Worm (Caenorhabditis elegans) whole organism, L4 larva: ENCODE data around the gene tsen-2.
A peak's percentile ranks its signal among the peaks of the same experiment; 100 is the strongest.

Experiments
- D1046.2 ChIP-seq: fragments of 200-800 bp; sonication (Bioruptor generic); IDR thresholded peaks from 2 replicates; pipeline ENCODE4 v1.3.6; 2022; ENCODE audit warnings: missing genetic modification characterization, missing compliant biosample characterization
- F44E2.7 ChIP-seq: fragments of 200-800 bp; sonication (Bioruptor generic); IDR thresholded peaks from 2 replicates; pipeline ENCODE4 v2.1.2; 2022; ENCODE audit warnings: missing genetic modification characterization, missing compliant biosample characterization
- T26A8.4 ChIP-seq: fragments of 200-800 bp; sonication (Bioruptor generic); IDR thresholded peaks from 2 replicates; pipeline ENCODE4 v1.3.6; 2022; ENCODE audit warnings: missing genetic modification characterization, missing compliant biosample characterization
- Y75B8A.6 ChIP-seq: fragments of 200-800 bp; sonication (Bioruptor generic); IDR thresholded peaks from 2 replicates; pipeline ENCODE4 v1.3.6; 2022; ENCODE audit warnings: missing genetic modification reagents, missing genetic modification characterization, missing compliant biosample characterization
- ZK337.2 ChIP-seq: fragments of 200-800 bp; sonication (Bioruptor generic); IDR thresholded peaks from 2 replicates; pipeline ENCODE4 v1.3.6; 2022; ENCODE audit warnings: missing genetic modification reagents, missing genetic modification characterization, missing compliant biosample characterization
- aly-2 ChIP-seq: sonication (generic microtip); optimal IDR thresholded peaks from 2 replicates; lab custom pipeline; 2018; ENCODE audit warnings: missing biosample characterization, missing genetic modification characterization
- arid-1 ChIP-seq: fragments of 200-800 bp; sonication (Bioruptor generic); conservative IDR thresholded peaks from 2 replicates; pipeline ENCODE4 v1.3.6; 2022; ENCODE audit warnings: missing genetic modification reagents, missing genetic modification characterization, missing compliant biosample characterization
- attf-4 ChIP-seq: sonication (generic microtip); optimal IDR thresholded peaks from 3 replicates; lab custom pipeline; 2017; ENCODE audit warnings: missing biosample characterization, missing genetic modification characterization
- ceh-28 ChIP-seq: fragments of 150-350 bp; optimal IDR thresholded peaks from 2 replicates; lab custom pipeline; 2014; ENCODE audit warnings: missing biosample characterization, missing genetic modification reagents, missing genetic modification characterization
- ceh-62 ChIP-seq: sonication (generic microtip); optimal IDR thresholded peaks from 2 replicates; lab custom pipeline; 2017; ENCODE audit warnings: missing biosample characterization, missing genetic modification characterization
- ctbp-1 ChIP-seq: fragments of 200-800 bp; sonication (Bioruptor generic); IDR thresholded peaks from 2 replicates; pipeline ENCODE4 v1.3.6; 2022; ENCODE audit warnings: missing genetic modification reagents, missing genetic modification characterization, missing compliant biosample characterization
- daf-16 ChIP-seq, 3 experiments: sonication (generic microtip); optimal IDR thresholded peaks; 2 replicates each; lab custom pipeline; 2016 to 2017; ENCODE audit warnings: missing genetic modification characterization in 3 of 3, missing genetic modification reagents in 3 of 3, mild to moderate bottlenecking in 2 of 3, missing compliant biosample characterization in 2 of 3, missing biosample characterization in 1 of 3, moderate library complexity in 1 of 3
- daf-8 ChIP-seq: fragments of 200-800 bp; sonication (Bioruptor generic); IDR thresholded peaks from 2 replicates; pipeline ENCODE4 v1.3.6; 2022; ENCODE audit warnings: missing genetic modification characterization, missing compliant biosample characterization
- dmd-6 ChIP-seq: fragments of 200-800 bp; sonication (Bioruptor generic); IDR thresholded peaks from 2 replicates; pipeline ENCODE4 v1.3.6; 2022; ENCODE audit warnings: missing genetic modification reagents, missing genetic modification characterization, missing compliant biosample characterization
- dmd-8 ChIP-seq: fragments of 200-800 bp; sonication (Bioruptor generic); IDR thresholded peaks from 2 replicates; pipeline ENCODE4 v1.3.6; 2022; ENCODE audit warnings: missing genetic modification characterization, missing compliant biosample characterization
- dmd-9 ChIP-seq: fragments of 200-800 bp; sonication (Bioruptor generic); IDR thresholded peaks from 2 replicates; pipeline ENCODE4 v1.3.6; 2022; ENCODE audit warnings: missing genetic modification reagents, missing genetic modification characterization, missing compliant biosample characterization
- dve-1 ChIP-seq: sonication (generic microtip); optimal IDR thresholded peaks from 2 replicates; lab custom pipeline; 2017; ENCODE audit warnings: antibody characterized with exemption, mild to moderate bottlenecking, missing genetic modification characterization, missing compliant biosample characterization; ENCODE audit not compliant: insufficient read depth
- egl-27 ChIP-seq: sonication (generic microtip); optimal IDR thresholded peaks from 3 replicates; lab custom pipeline; 2017; ENCODE audit warnings: missing biosample characterization, missing genetic modification reagents, missing genetic modification characterization
- egl-43 ChIP-seq: fragments of 200-800 bp; sonication (Bioruptor generic); IDR thresholded peaks from 2 replicates; pipeline ENCODE4 v1.3.6; 2022; ENCODE audit warnings: missing genetic modification reagents, missing genetic modification characterization, missing compliant biosample characterization
- fkh-10 ChIP-seq: fragments of 150-350 bp; optimal IDR thresholded peaks from 2 replicates; lab custom pipeline; 2014; ENCODE audit warnings: missing biosample characterization, missing genetic modification reagents, missing genetic modification characterization
- hif-1 ChIP-seq, 2 experiments: sonication (generic microtip); optimal IDR thresholded peaks; 2 replicates each; lab custom pipeline; 2016 to 2017; ENCODE audit warnings: missing compliant biosample characterization in 2 of 2, missing genetic modification characterization in 2 of 2, missing genetic modification reagents in 2 of 2, missing genotype in 2 of 2, mild to moderate bottlenecking in 1 of 2
- hlh-30 ChIP-seq: sonication (generic microtip); optimal IDR thresholded peaks from 2 replicates; lab custom pipeline; 2017; ENCODE audit warnings: antibody characterized with exemption, mild to moderate bottlenecking, missing genetic modification characterization, missing compliant biosample characterization; ENCODE audit not compliant: insufficient read depth
- hmg-1.1 ChIP-seq: fragments of 200-800 bp; sonication (Bioruptor generic); IDR thresholded peaks from 2 replicates; pipeline ENCODE4 v1.3.6; 2022; ENCODE audit warnings: missing genetic modification reagents, missing genetic modification characterization, missing compliant biosample characterization
- jun-1 ChIP-seq: fragments of 150-350 bp; optimal IDR thresholded peaks from 2 replicates; lab custom pipeline; 2014; ENCODE audit warnings: missing biosample characterization, missing genetic modification reagents, missing genetic modification characterization
- lin-13 ChIP-seq: fragments of 150-350 bp; optimal IDR thresholded peaks from 2 replicates; lab custom pipeline; 2014; ENCODE audit warnings: missing biosample characterization, missing genetic modification reagents, missing genetic modification characterization
- lin-15B ChIP-seq: fragments of 150-350 bp; sonication (generic microtip); optimal IDR thresholded peaks from 3 replicates; lab custom pipeline; 2014; ENCODE audit warnings: missing biosample characterization, missing genetic modification characterization
- madf-9 ChIP-seq: fragments of 200-800 bp; sonication (Bioruptor generic); conservative IDR thresholded peaks from 2 replicates; pipeline ENCODE4 v1.3.6; 2022; ENCODE audit warnings: missing genetic modification reagents, missing genetic modification characterization, missing compliant biosample characterization
- mdl-1 ChIP-seq, 2 experiments: fragments of 150-350 bp in 1 of 2; sonication (generic microtip) in 1 of 2; optimal IDR thresholded peaks; 2 replicates each; lab custom pipeline; 2014 to 2017; ENCODE audit warnings: missing biosample characterization in 2 of 2, missing genetic modification characterization in 2 of 2
- mdt-29 ChIP-seq: fragments of 200-800 bp; sonication (Bioruptor generic); IDR thresholded peaks from 2 replicates; pipeline ENCODE4 v1.3.6; 2022; ENCODE audit warnings: missing genetic modification reagents, missing genetic modification characterization, missing compliant biosample characterization
- mep-1 ChIP-seq: fragments of 150-350 bp; sonication (generic microtip); optimal IDR thresholded peaks from 3 replicates; lab custom pipeline; 2014; ENCODE audit warnings: missing biosample characterization, missing genetic modification characterization
- mes-2 ChIP-seq: sonication (generic microtip); optimal IDR thresholded peaks from 2 replicates; lab custom pipeline; 2016; ENCODE audit warnings: missing genotype, mild to moderate bottlenecking, missing genetic modification characterization, missing compliant biosample characterization; ENCODE audit not compliant: poor library complexity, severe bottlenecking
- mxl-2 ChIP-seq: fragments of 200-800 bp; sonication (Bioruptor generic); conservative IDR thresholded peaks from 2 replicates; pipeline ENCODE4 v1.3.6; 2022; ENCODE audit warnings: missing genetic modification reagents, missing genetic modification characterization, missing compliant biosample characterization
- mxl-3 ChIP-seq: fragments of 200-800 bp; sonication (Bioruptor generic); optimal IDR thresholded peaks from 2 replicates; lab custom pipeline; 2018; ENCODE audit warnings: mild to moderate bottlenecking, missing genetic modification characterization, missing compliant biosample characterization
- nhr-102 ChIP-seq: sonication (generic microtip); optimal IDR thresholded peaks from 2 replicates; lab custom pipeline; 2016; ENCODE audit warnings: mild to moderate bottlenecking, missing genetic modification characterization, moderate library complexity, missing compliant biosample characterization
- nhr-41 ChIP-seq: fragments of 200-800 bp; sonication (Bioruptor generic); IDR thresholded peaks from 2 replicates; pipeline ENCODE4 v1.3.6; 2022; ENCODE audit warnings: missing genetic modification reagents, missing genetic modification characterization, missing compliant biosample characterization
- nhr-42 ChIP-seq: fragments of 200-800 bp; sonication (Bioruptor generic); IDR thresholded peaks from 2 replicates; pipeline ENCODE4 v1.3.6; 2022; ENCODE audit warnings: missing genetic modification characterization, missing compliant biosample characterization
- nhr-48 ChIP-seq: sonication (generic microtip); optimal IDR thresholded peaks from 2 replicates; lab custom pipeline; 2016; ENCODE audit warnings: mild to moderate bottlenecking, missing genetic modification characterization, missing compliant biosample characterization
- pha-4 ChIP-seq, 2 experiments: fragments of 150-350 bp in 1 of 2; fragments of 200-800 bp in 1 of 2; sonication (Bioruptor generic) in 1 of 2; IDR thresholded peaks in 1 of 2; optimal IDR thresholded peaks in 1 of 2; 2 replicates each; pipeline versions ENCODE4 v1.3.6 to Lab custom; 2014 to 2022; ENCODE audit warnings: missing genetic modification characterization in 2 of 2, missing genetic modification reagents in 2 of 2, missing biosample characterization in 1 of 2, missing compliant biosample characterization in 1 of 2
- pqm-1 ChIP-seq: sonication (generic microtip); optimal IDR thresholded peaks from 2 replicates; lab custom pipeline; 2017; ENCODE audit warnings: missing biosample characterization, missing genetic modification characterization
- set-16 ChIP-seq: fragments of 200-800 bp; sonication (Bioruptor generic); IDR thresholded peaks from 2 replicates; pipeline ENCODE4 v1.3.6; 2022; ENCODE audit warnings: missing genetic modification reagents, missing genetic modification characterization, missing compliant biosample characterization
- skn-1 ChIP-seq: fragments of 150-350 bp; optimal IDR thresholded peaks from 2 replicates; lab custom pipeline; 2014; ENCODE audit warnings: missing biosample characterization, missing genetic modification characterization
- snpc-1.2 ChIP-seq: fragments of 200-800 bp; sonication (Bioruptor generic); IDR thresholded peaks from 2 replicates; pipeline ENCODE4 v1.3.6; 2022; ENCODE audit warnings: missing genetic modification reagents, missing genetic modification characterization, missing compliant biosample characterization
- spr-3 ChIP-seq: fragments of 200-800 bp; sonication (Bioruptor generic); optimal IDR thresholded peaks from 2 replicates; lab custom pipeline; 2018; ENCODE audit warnings: mild to moderate bottlenecking, missing genetic modification characterization, missing compliant biosample characterization
- tra-1 ChIP-seq: fragments of 200-800 bp; sonication (Bioruptor generic); IDR thresholded peaks from 2 replicates; pipeline ENCODE4 v1.3.6; 2022; ENCODE audit warnings: missing genetic modification reagents, missing genetic modification characterization, missing compliant biosample characterization
- unc-39 ChIP-seq: sonication (generic microtip); optimal IDR thresholded peaks from 2 replicates; lab custom pipeline; 2017; ENCODE audit warnings: missing biosample characterization, missing genetic modification characterization
- vab-7 ChIP-seq: fragments of 200-800 bp; sonication (Bioruptor generic); IDR thresholded peaks from 2 replicates; pipeline ENCODE4 v1.3.6; 2022; ENCODE audit warnings: missing genetic modification reagents, missing genetic modification characterization, missing compliant biosample characterization
- zfp-3 ChIP-seq: fragments of 200-800 bp; sonication (Bioruptor generic); conservative IDR thresholded peaks from 2 replicates; pipeline ENCODE4 v1.3.6; 2022; ENCODE audit warnings: missing genetic modification reagents, missing genetic modification characterization, missing compliant biosample characterization
- zip-2 ChIP-seq: fragments of 150-350 bp; optimal IDR thresholded peaks from 2 replicates; lab custom pipeline; 2014; ENCODE audit warnings: missing biosample characterization, missing genetic modification characterization

Gene tsen-2

ce11 chrIII:11946062-11946749, 48.1 kb upstream of the tsen-2 start:
- TF ChIP-seq zip-2 (tag; lab: Kevin White, UChicago) (no peak), set-16 (peak; percentile 66), mxl-2 (GFP tag; lab: Robert Waterston, UW) (no peak), ceh-28 (tag; lab: Kevin White, UChicago) (no peak), dmd-9 (GFP tag; lab: Robert Waterston, UW) (peak; percentile 96), nhr-48 (tag; lab: Kevin White, UChicago) (peak; percentile 20), mdl-1 (tag; optimal IDR thresholded peaks at IDR 0.05; lab: Kevin White, UChicago) (no peak), ctbp-1 (GFP tag; lab: Robert Waterston, UW) (peak; percentile 61; the same call in 1 of the 2 replicates), aly-2 (tag; lab: Kevin White, UChicago) (no peak), daf-16 (GFP tag; optimal IDR thresholded peaks at IDR 0.05; lab: Kevin White, UChicago) (peak in 1 of 2 experiments; percentile 54), daf-16 (tag; optimal IDR thresholded peaks at IDR 0.05; lab: Kevin White, UChicago) (no peak), hmg-1.1 (GFP tag; lab: Robert Waterston, UW) (peak; percentile 66), Y75B8A.6 (GFP tag; lab: Robert Waterston, UW) (no peak), mep-1 (tag; lab: Kevin White, UChicago) (peak; percentile 78), snpc-1.2 (no peak), ZK337.2 (GFP tag; lab: Robert Waterston, UW) (peak; percentile 98), nhr-41 (GFP tag; lab: Robert Waterston, UW) (no peak), egl-43 (GFP tag; lab: Robert Waterston, UW) (no peak), mdt-29 (GFP tag; lab: Robert Waterston, UW) (peak; percentile 52; the same call in 1 of the 2 replicates), nhr-102 (tag; lab: Kevin White, UChicago) (peak; percentile 67), jun-1 (tag; lab: Kevin White, UChicago) (no peak), mxl-3 (GFP tag; lab: Kevin White, UChicago) (no peak), dmd-6 (GFP tag; lab: Robert Waterston, UW) (peak; percentile 73), arid-1 (GFP tag; lab: Robert Waterston, UW) (peak; percentile 52; the same call in 1 of the 2 replicates), daf-8 (GFP tag; lab: Robert Waterston, UW) (no peak), madf-9 (GFP tag; lab: Robert Waterston, UW) (peak; percentile 81), dve-1 (peak; percentile 33), hlh-30 (tag; lab: Kevin White, UChicago) (peak; percentile 52), D1046.2 (no peak), skn-1 (no peak), mes-2 (tag; lab: Kevin White, UChicago) (peak; percentile 100), unc-39 (tag; lab: Kevin White, UChicago) (no peak), tra-1 (GFP tag; lab: Robert Waterston, UW) (peak; percentile 85; the same call in 1 of the 2 replicates), egl-27 (tag; lab: Kevin White, UChicago) (no peak), lin-13 (GFP tag; lab: Kevin White, UChicago) (peak; percentile 24), zfp-3 (GFP tag; lab: Robert Waterston, UW) (peak; percentile 86; the same call in 1 of the 2 replicates), hif-1 (tag; optimal IDR thresholded peaks at IDR 0.05; lab: Kevin White, UChicago) (peak in 1 of 2 experiments; percentile 91), lin-15B (tag; lab: Kevin White, UChicago) (no peak), pha-4 (GFP tag; IDR thresholded peaks at IDR 0.05; lab: Robert Waterston, UW) (peak; percentile 54; the same call in 1 of the 2 replicates), pha-4 (tag; optimal IDR thresholded peaks at IDR 0.05; lab: Kevin White, UChicago) (no peak), dmd-8 (GFP tag; lab: Robert Waterston, UW) (no peak), F44E2.7 (GFP tag; lab: Robert Waterston, UW) (no peak), fkh-10 (GFP tag; lab: Kevin White, UChicago) (peak; percentile 21), ceh-62 (tag; lab: Kevin White, UChicago) (no peak), T26A8.4 (GFP tag; lab: Robert Waterston, UW) (0 out of 2 replicates have a peak, but pooled peaks have one; percentile 53), spr-3 (GFP tag; lab: Kevin White, UChicago) (peak; percentile 62), vab-7 (GFP tag; lab: Robert Waterston, UW) (0 out of 2 replicates have a peak, but pooled peaks have one; percentile 31), nhr-42 (GFP tag; lab: Robert Waterston, UW) (no peak; the same call in 1 of the 2 replicates), pqm-1 (no peak), attf-4 (tag; lab: Kevin White, UChicago) (no peak)
